Worm (Caenorhabditis elegans) whole organism, L4 larva: ENCODE data around the gene Y71H2AM.14.
A peak's percentile ranks its signal among the peaks of the same experiment; 100 is the strongest.

ENCODE experiments used
- F10B5.3 ChIP-seq: sonication (generic microtip); optimal IDR thresholded peaks from 2 replicates; lab custom pipeline; 2016; ENCODE audit warnings: mild to moderate bottlenecking, missing genetic modification characterization, missing compliant biosample characterization
- F49E8.2 ChIP-seq: sonication (generic microtip); optimal IDR thresholded peaks from 2 replicates; lab custom pipeline; 2016; ENCODE audit warnings: missing compliant biosample characterization, mild to moderate bottlenecking, missing genetic modification characterization, borderline replicate concordance
- Y5F2A.4 ChIP-seq: fragments of 200-800 bp; sonication (Bioruptor generic); optimal IDR thresholded peaks from 2 replicates; lab custom pipeline; 2018; ENCODE audit warnings: mild to moderate bottlenecking, missing genetic modification characterization, missing compliant biosample characterization
- aha-1 ChIP-seq: fragments of 150-350 bp; peaks from one replicate; lab custom pipeline; 2014; ENCODE audit warnings: missing biosample characterization, missing genetic modification characterization
- aly-2 ChIP-seq: sonication (generic microtip); optimal IDR thresholded peaks from 2 replicates; lab custom pipeline; 2018; ENCODE audit warnings: missing biosample characterization, missing genetic modification characterization
- ceh-20 ChIP-seq: fragments of 200-800 bp; sonication (Bioruptor generic); IDR thresholded peaks from 2 replicates; pipeline ENCODE4 v1.3.6; 2022; ENCODE audit warnings: missing genetic modification reagents, missing genetic modification characterization, missing compliant biosample characterization
- ceh-28 ChIP-seq: fragments of 150-350 bp; optimal IDR thresholded peaks from 2 replicates; lab custom pipeline; 2014; ENCODE audit warnings: missing biosample characterization, missing genetic modification reagents, missing genetic modification characterization
- ceh-32 ChIP-seq: sonication (generic microtip); optimal IDR thresholded peaks from 2 replicates; lab custom pipeline; 2016; ENCODE audit warnings: mild to moderate bottlenecking, missing genetic modification characterization, missing compliant biosample characterization; ENCODE audit not compliant: poor library complexity
- ceh-62 ChIP-seq: sonication (generic microtip); optimal IDR thresholded peaks from 2 replicates; lab custom pipeline; 2017; ENCODE audit warnings: missing biosample characterization, missing genetic modification characterization
- cey-2 ChIP-seq: sonication (generic microtip); optimal IDR thresholded peaks from 3 replicates; lab custom pipeline; 2017; ENCODE audit warnings: missing genetic modification characterization, mild to moderate bottlenecking, missing compliant biosample characterization, antibody characterized with exemption, borderline replicate concordance; ENCODE audit not compliant: insufficient read depth
- daf-12 ChIP-seq: fragments of 150-350 bp; optimal IDR thresholded peaks from 2 replicates; lab custom pipeline; 2014; ENCODE audit warnings: missing biosample characterization, missing genetic modification reagents, missing genetic modification characterization
- daf-16 ChIP-seq, 3 experiments: sonication (generic microtip); optimal IDR thresholded peaks; 2 replicates each; lab custom pipeline; 2016 to 2017; ENCODE audit warnings: missing genetic modification characterization in 3 of 3, missing genetic modification reagents in 3 of 3, mild to moderate bottlenecking in 2 of 3, missing compliant biosample characterization in 2 of 3, missing biosample characterization in 1 of 3, moderate library complexity in 1 of 3
- daf-19 ChIP-seq: fragments of 200-800 bp; sonication (Bioruptor generic); conservative IDR thresholded peaks from 2 replicates; pipeline ENCODE4 v1.3.6; 2022; ENCODE audit warnings: missing genetic modification characterization, missing compliant biosample characterization
- daf-8 ChIP-seq: fragments of 200-800 bp; sonication (Bioruptor generic); IDR thresholded peaks from 2 replicates; pipeline ENCODE4 v1.3.6; 2022; ENCODE audit warnings: missing genetic modification characterization, missing compliant biosample characterization
- dmd-6 ChIP-seq: fragments of 200-800 bp; sonication (Bioruptor generic); IDR thresholded peaks from 2 replicates; pipeline ENCODE4 v1.3.6; 2022; ENCODE audit warnings: missing genetic modification reagents, missing genetic modification characterization, missing compliant biosample characterization
- dmd-9 ChIP-seq: fragments of 200-800 bp; sonication (Bioruptor generic); IDR thresholded peaks from 2 replicates; pipeline ENCODE4 v1.3.6; 2022; ENCODE audit warnings: missing genetic modification reagents, missing genetic modification characterization, missing compliant biosample characterization
- dve-1 ChIP-seq: sonication (generic microtip); optimal IDR thresholded peaks from 2 replicates; lab custom pipeline; 2017; ENCODE audit warnings: antibody characterized with exemption, mild to moderate bottlenecking, missing genetic modification characterization, missing compliant biosample characterization; ENCODE audit not compliant: insufficient read depth
- egl-43 ChIP-seq: fragments of 200-800 bp; sonication (Bioruptor generic); IDR thresholded peaks from 2 replicates; pipeline ENCODE4 v1.3.6; 2022; ENCODE audit warnings: missing genetic modification reagents, missing genetic modification characterization, missing compliant biosample characterization
- fkh-10 ChIP-seq: fragments of 150-350 bp; optimal IDR thresholded peaks from 2 replicates; lab custom pipeline; 2014; ENCODE audit warnings: missing biosample characterization, missing genetic modification reagents, missing genetic modification characterization
- fos-1 ChIP-seq: fragments of 150-350 bp; optimal IDR thresholded peaks from 2 replicates; lab custom pipeline; 2014; ENCODE audit warnings: missing biosample characterization, missing genetic modification characterization
- gei-8 ChIP-seq: fragments of 200-800 bp; sonication (Bioruptor generic); optimal IDR thresholded peaks from 2 replicates; lab custom pipeline; 2018; ENCODE audit warnings: mild to moderate bottlenecking, missing genetic modification characterization, missing compliant biosample characterization
- hlh-11 ChIP-seq: fragments of 200-800 bp; sonication (Bioruptor generic); optimal IDR thresholded peaks from 2 replicates; lab custom pipeline; 2018; ENCODE audit warnings: mild to moderate bottlenecking, missing genetic modification characterization, missing compliant biosample characterization
- hmg-1.1 ChIP-seq: fragments of 200-800 bp; sonication (Bioruptor generic); IDR thresholded peaks from 2 replicates; pipeline ENCODE4 v1.3.6; 2022; ENCODE audit warnings: missing genetic modification reagents, missing genetic modification characterization, missing compliant biosample characterization
- lin-1 ChIP-seq: fragments of 200-800 bp; sonication (Bioruptor generic); IDR thresholded peaks from 2 replicates; pipeline ENCODE4 v1.3.6; 2022; ENCODE audit warnings: missing genetic modification reagents, missing genetic modification characterization, missing compliant biosample characterization
- lin-13 ChIP-seq: fragments of 150-350 bp; optimal IDR thresholded peaks from 2 replicates; lab custom pipeline; 2014; ENCODE audit warnings: missing biosample characterization, missing genetic modification reagents, missing genetic modification characterization
- lin-15B ChIP-seq: fragments of 150-350 bp; sonication (generic microtip); optimal IDR thresholded peaks from 3 replicates; lab custom pipeline; 2014; ENCODE audit warnings: missing biosample characterization, missing genetic modification characterization
- lin-38 ChIP-seq: fragments of 200-800 bp; sonication (Bioruptor generic); IDR thresholded peaks from 2 replicates; pipeline ENCODE4 v1.3.6; 2022; ENCODE audit warnings: missing genetic modification reagents, missing genetic modification characterization, missing compliant biosample characterization
- nhr-111 ChIP-seq: fragments of 200-800 bp; sonication (Bioruptor generic); optimal IDR thresholded peaks from 2 replicates; lab custom pipeline; 2018; ENCODE audit warnings: mild to moderate bottlenecking, missing genetic modification characterization, missing compliant biosample characterization
- nhr-28 ChIP-seq: fragments of 150-350 bp; optimal IDR thresholded peaks from 2 replicates; lab custom pipeline; 2014; ENCODE audit warnings: missing biosample characterization, missing genetic modification characterization
- nhr-41 ChIP-seq: fragments of 200-800 bp; sonication (Bioruptor generic); IDR thresholded peaks from 2 replicates; pipeline ENCODE4 v1.3.6; 2022; ENCODE audit warnings: missing genetic modification reagents, missing genetic modification characterization, missing compliant biosample characterization
- nhr-48 ChIP-seq: sonication (generic microtip); optimal IDR thresholded peaks from 2 replicates; lab custom pipeline; 2016; ENCODE audit warnings: mild to moderate bottlenecking, missing genetic modification characterization, missing compliant biosample characterization
- nhr-6 ChIP-seq: fragments of 150-350 bp; optimal IDR thresholded peaks from 2 replicates; lab custom pipeline; 2014; ENCODE audit warnings: missing biosample characterization, missing genetic modification characterization
- nhr-77 ChIP-seq: fragments of 150-350 bp; optimal IDR thresholded peaks from 2 replicates; lab custom pipeline; 2014; ENCODE audit warnings: missing biosample characterization, missing genetic modification characterization
- pqm-1 ChIP-seq: sonication (generic microtip); optimal IDR thresholded peaks from 2 replicates; lab custom pipeline; 2017; ENCODE audit warnings: missing biosample characterization, missing genetic modification characterization
- sdz-12 ChIP-seq: fragments of 200-800 bp; sonication (Bioruptor generic); optimal IDR thresholded peaks from 2 replicates; lab custom pipeline; 2018; ENCODE audit warnings: mild to moderate bottlenecking, missing genetic modification characterization, missing compliant biosample characterization
- skn-1 ChIP-seq: fragments of 150-350 bp; optimal IDR thresholded peaks from 2 replicates; lab custom pipeline; 2014; ENCODE audit warnings: missing biosample characterization, missing genetic modification characterization
- tra-1 ChIP-seq: fragments of 200-800 bp; sonication (Bioruptor generic); IDR thresholded peaks from 2 replicates; pipeline ENCODE4 v1.3.6; 2022; ENCODE audit warnings: missing genetic modification reagents, missing genetic modification characterization, missing compliant biosample characterization
- unc-130 ChIP-seq: sonication (generic microtip); optimal IDR thresholded peaks from 2 replicates; lab custom pipeline; 2016; ENCODE audit warnings: missing genetic modification reagents, missing genetic modification characterization, missing compliant biosample characterization
- vab-7 ChIP-seq: fragments of 200-800 bp; sonication (Bioruptor generic); IDR thresholded peaks from 2 replicates; pipeline ENCODE4 v1.3.6; 2022; ENCODE audit warnings: missing genetic modification reagents, missing genetic modification characterization, missing compliant biosample characterization
- ztf-11 ChIP-seq: fragments of 150-350 bp; optimal IDR thresholded peaks from 2 replicates; lab custom pipeline; 2014; ENCODE audit warnings: missing biosample characterization, missing genetic modification characterization

The Y71H2AM.14 gene

DNA sequence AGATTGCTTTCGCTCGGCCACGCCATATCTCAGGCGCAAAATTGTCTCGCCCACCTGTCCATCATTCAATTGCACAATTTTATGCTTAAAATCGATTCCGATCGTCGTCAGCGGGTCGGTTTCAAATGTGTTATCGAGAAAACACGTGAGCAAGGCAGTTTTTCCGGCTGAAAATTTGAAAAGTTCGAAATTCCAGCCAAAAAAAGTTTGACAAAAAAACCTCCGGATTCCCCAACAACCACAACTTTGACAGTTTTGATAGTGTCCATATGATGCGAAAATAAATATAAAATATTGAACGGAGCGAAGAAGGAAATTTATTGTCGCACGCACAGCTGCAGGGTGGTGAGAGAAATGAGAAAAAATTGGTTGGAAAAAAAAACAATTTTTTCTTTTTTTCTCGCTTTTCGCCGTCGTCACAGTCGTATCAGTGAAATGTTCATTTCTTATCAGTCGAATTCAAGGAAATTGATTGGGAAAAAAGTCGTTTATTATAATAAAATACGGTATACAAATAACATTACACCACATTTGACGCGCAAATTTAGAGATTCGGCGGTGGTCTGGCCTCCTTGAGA is 12.8 kb downstream of the Y71H2AM.14 start, which contains the start of gene Y71H2AM.12:
Gene Y71H2AM.12, minus strand, starts transcription at position 486 of the 578 bp plus-strand sequence.
- TF ChIP-seq dmd-6 (peak; percentile 62), tra-1 (GFP tag; lab: Robert Waterston, UW) (0 out of 2 replicates have a peak, but pooled peaks have one; percentile 55), ceh-20 (GFP tag; lab: Robert Waterston, UW) (no peak), gei-8 (GFP tag; lab: Kevin White, UChicago) (no peak), cey-2 (no peak), lin-1 (GFP tag; lab: Robert Waterston, UW) (peak; percentile 6; the same call in 1 of the 2 replicates), hmg-1.1 (GFP tag; lab: Robert Waterston, UW) (no peak), nhr-28 (tag; lab: Kevin White, UChicago) (peak; percentile 30), dve-1 (tag; lab: Kevin White, UChicago) (peak; percentile 40), nhr-48 (peak; percentile 12), aha-1 (tag; lab: Kevin White, UChicago) (peak; percentile 35), daf-16 (GFP tag; optimal IDR thresholded peaks at IDR 0.05; lab: Kevin White, UChicago) (no peak), daf-16 (tag; optimal IDR thresholded peaks at IDR 0.05; lab: Kevin White, UChicago) (peak; percentile 25), nhr-77 (tag; lab: Kevin White, UChicago) (peak; percentile 44), pqm-1 (peak; percentile 34), hlh-11 (tag; lab: Kevin White, UChicago) (peak; percentile 61)

DNA sequence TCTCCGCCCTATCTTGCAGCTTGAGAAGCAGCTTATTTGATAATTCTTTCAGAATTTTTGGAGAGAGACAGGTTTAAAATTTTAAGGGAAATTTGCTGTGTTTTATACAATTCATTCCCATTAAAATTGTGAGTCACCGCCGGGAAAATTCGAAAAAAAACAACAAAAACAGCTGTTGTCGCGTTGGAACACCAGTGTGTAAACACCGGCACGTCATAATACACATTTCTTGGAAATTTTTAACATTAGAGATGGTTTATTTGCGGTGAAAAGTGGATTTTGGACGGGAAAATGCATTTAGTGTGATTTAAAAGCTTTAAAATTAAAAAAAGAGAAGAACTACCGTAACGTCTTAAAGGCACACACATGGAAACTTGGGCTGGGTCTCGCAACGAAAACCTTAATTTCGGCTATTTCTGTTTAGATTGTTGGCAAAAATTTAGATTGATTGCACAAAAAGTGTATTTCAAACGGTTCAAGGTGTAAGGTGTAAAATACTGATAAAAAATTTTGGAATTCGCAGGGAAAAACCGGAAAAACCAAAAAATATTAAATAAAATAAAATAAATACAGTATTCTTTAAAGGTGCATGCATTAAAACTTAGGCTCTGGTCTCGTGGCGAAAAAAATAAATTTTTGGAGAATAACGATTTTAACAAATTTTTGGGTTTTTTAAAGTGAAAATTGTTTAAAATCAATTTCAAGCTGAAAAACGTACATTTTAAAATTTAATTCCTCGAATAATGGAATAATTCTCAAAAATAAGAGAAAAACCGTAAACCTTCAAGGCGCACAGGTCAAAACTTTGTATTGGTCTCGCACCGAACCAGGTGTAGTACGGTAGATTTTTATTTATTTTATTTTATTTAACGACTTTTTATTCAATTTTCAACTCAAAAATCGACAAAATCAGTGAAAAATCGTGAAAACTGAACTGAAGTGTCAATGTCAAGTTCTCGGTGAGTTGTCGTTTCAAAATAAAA is 20.9 kb downstream of the Y71H2AM.14 start, which contains the start of gene cosa-1:
Gene cosa-1, plus strand, starts transcription at position 896 of the 983 bp plus-strand sequence.
- TF ChIP-seq egl-43 (GFP tag; lab: Robert Waterston, UW) (no peak), lin-13 (GFP tag; lab: Kevin White, UChicago) (no peak), skn-1 (tag; lab: Kevin White, UChicago) (no peak), lin-15B (tag; lab: Kevin White, UChicago) (no peak), Y5F2A.4 (GFP tag; lab: Kevin White, UChicago) (no peak), nhr-6 (tag; lab: Kevin White, UChicago) (no peak), fos-1 (tag; lab: Kevin White, UChicago) (no peak), unc-130 (GFP tag; lab: Kevin White, UChicago) (peak; percentile 63), vab-7 (GFP tag; lab: Robert Waterston, UW) (no peak), gei-8 (GFP tag; lab: Kevin White, UChicago) (no peak), ceh-28 (tag; lab: Kevin White, UChicago) (no peak), sdz-12 (no peak), ztf-11 (tag; lab: Kevin White, UChicago) (no peak), daf-12 (tag; lab: Kevin White, UChicago) (no peak), nhr-41 (GFP tag; lab: Robert Waterston, UW) (no peak), daf-16 (GFP tag; optimal IDR thresholded peaks at IDR 0.05; lab: Kevin White, UChicago) (peak in 1 of 2 experiments; percentile 13), daf-16 (tag; optimal IDR thresholded peaks at IDR 0.05; lab: Kevin White, UChicago) (no peak), nhr-111 (GFP tag; lab: Kevin White, UChicago) (no peak), ceh-32 (tag; lab: Kevin White, UChicago) (no peak), F49E8.2 (peak; percentile 86), lin-38 (0 out of 2 replicates have a peak, but pooled peaks have one; percentile 28), daf-19 (no peak), fkh-10 (GFP tag; lab: Kevin White, UChicago) (no peak), daf-8 (GFP tag; lab: Robert Waterston, UW) (no peak), ceh-62 (tag; lab: Kevin White, UChicago) (no peak), F10B5.3 (tag; lab: Kevin White, UChicago) (no peak), dve-1 (tag; lab: Kevin White, UChicago) (peak; percentile 17), lin-1 (GFP tag; lab: Robert Waterston, UW) (no peak), nhr-48 (no peak), dmd-9 (no peak), aly-2 (tag; lab: Kevin White, UChicago) (no peak), hlh-11 (tag; lab: Kevin White, UChicago) (peak; percentile 69)
